Fruit fly (Drosophila melanogaster): ENCODE data around the gene Anp.

DNA sequence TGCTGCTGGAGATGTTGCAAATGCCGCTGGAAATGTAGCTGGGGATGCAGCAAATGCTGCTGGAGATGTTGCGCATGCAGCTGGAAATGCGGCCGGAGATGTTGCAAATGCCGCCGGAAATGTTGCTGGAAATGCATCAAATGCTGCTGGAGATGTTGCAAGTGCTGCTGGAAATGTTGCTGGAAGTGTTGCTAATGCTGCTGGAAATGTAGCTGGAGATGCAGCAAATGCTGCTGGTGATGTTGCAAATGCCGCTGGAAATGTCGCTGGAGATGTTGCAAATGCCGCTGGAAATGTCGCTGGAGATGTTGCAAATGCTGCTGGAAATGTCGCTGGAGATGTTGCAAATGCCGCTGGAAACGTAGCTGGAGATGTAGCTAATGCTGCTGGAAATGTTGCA is 42.6 kb downstream of the Anp start:
- TF ChIP-seq CG8478 (optimal IDR thresholded peaks at IDR 0.05) (no peak), CTCF (optimal IDR thresholded peaks at IDR 0.05) (no peak)
